Fruit fly (Drosophila melanogaster): ENCODE results near the gene myo.

The myo gene

DNA sequence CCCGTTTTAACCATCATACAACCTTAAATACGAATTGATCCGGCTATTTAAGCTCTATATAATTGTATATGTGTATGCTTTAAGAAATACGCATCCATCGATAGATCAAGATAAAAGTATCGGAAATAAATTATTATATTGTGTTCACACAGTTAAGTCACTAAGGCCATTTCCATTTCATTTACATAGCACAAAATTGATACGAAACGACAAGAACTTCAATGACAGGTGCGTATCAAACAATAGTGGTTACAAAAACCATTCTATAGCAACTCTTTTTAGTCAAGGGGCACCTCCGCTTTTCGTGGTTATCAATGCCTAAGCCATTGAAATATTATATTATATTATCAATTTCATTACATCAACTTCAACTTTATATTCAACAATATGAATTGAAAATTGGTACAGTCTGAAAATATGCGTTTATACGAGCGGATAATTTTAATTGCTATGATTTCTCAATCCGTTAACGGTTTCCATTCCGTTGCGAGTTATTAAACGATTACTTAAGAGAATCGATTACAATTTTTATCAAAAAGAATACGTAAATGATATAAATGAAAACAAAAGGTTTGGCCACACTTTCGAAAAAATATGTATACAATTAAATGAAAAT lies 32.7 kb downstream of the myo start, which contains the start of the genes CG46466 and Slip1 (continued):
- TF ChIP-seq Ets21C (GFP tag; optimal IDR thresholded peaks at IDR 0.05), result peak; percentile 22
- TF ChIP-seq Met (GFP tag; optimal IDR thresholded peaks at IDR 0.05), result peak; percentile 7
- peak; percentile 40 for TF ChIP-seq cyc (GFP tag; optimal IDR thresholded peaks at IDR 0.05)
- TF ChIP-seq fkh (GFP tag; optimal IDR thresholded peaks at IDR 0.05), result peak; percentile 29
- TF ChIP-seq CG1621 (tag; optimal IDR thresholded peaks at IDR 0.05), result no peak
- TF ChIP-seq CG6854 (GFP tag; optimal IDR thresholded peaks at IDR 0.05), result no peak
- TF ChIP-seq Eip93F (GFP tag; optimal IDR thresholded peaks at IDR 0.05), result no peak
- no peak for TF ChIP-seq CG34406 (GFP tag; optimal IDR thresholded peaks at IDR 0.05)
- TF ChIP-seq CG3919 (GFP tag; optimal IDR thresholded peaks at IDR 0.05), result no peak
- TF ChIP-seq CG9139 (GFP tag; optimal IDR thresholded peaks at IDR 0.05), result no peak
- peak in 1 of 2 experiments; percentile 52 for TF ChIP-seq ss (GFP tag; optimal IDR thresholded peaks at IDR 0.05)
- peak; percentile 11 for TF ChIP-seq lz (GFP tag; optimal IDR thresholded peaks at IDR 0.05)

dm6 chr4:662101-662500 lies 33.8 kb downstream of the myo start:
- no peak for TF ChIP-seq Gug (GFP tag; IDR thresholded peaks at IDR 0.05)
- TF ChIP-seq Blimp-1 (GFP tag; optimal IDR thresholded peaks at IDR 0.05), result no peak
- peak; percentile 6 for TF ChIP-seq fkh (GFP tag; optimal IDR thresholded peaks at IDR 0.05)

- TF ChIP-seq Eip78C (GFP tag), result peak; percentile 96
- no peak for TF ChIP-seq CG11294 (GFP tag; IDR thresholded peaks at IDR 0.05)
- peak; percentile 70 for TF ChIP-seq CG11902 (GFP tag; optimal IDR thresholded peaks at IDR 0.05)
- no peak for TF ChIP-seq Hr38 (GFP tag; optimal IDR thresholded peaks at IDR 0.05)
- peak; percentile 78 for TF ChIP-seq CG7368 (GFP tag; optimal IDR thresholded peaks at IDR 0.05)
- TF ChIP-seq CG32006 (GFP tag; optimal IDR thresholded peaks at IDR 0.05), result no peak
- TF ChIP-seq CG6808 (GFP tag; optimal IDR thresholded peaks at IDR 0.05), result peak; percentile 78
- no peak for TF ChIP-seq fd59A (GFP tag; optimal IDR thresholded peaks at IDR 0.05)
- TF ChIP-seq ss (GFP tag; optimal IDR thresholded peaks at IDR 0.05), result peak; percentile 59 to 79
- TF ChIP-seq pdm3 (GFP tag; optimal IDR thresholded peaks at IDR 0.05), result peak; percentile 89
- peak; percentile 29 for TF ChIP-seq CG1621 (tag; optimal IDR thresholded peaks at IDR 0.05)
- TF ChIP-seq CG16779 (tag; optimal IDR thresholded peaks at IDR 0.05), result no peak
- peak; percentile 87 for TF ChIP-seq topi (GFP tag; optimal IDR thresholded peaks at IDR 0.05)
- peak in 1 of 2 experiments; percentile 61 for TF ChIP-seq salr (GFP tag; optimal IDR thresholded peaks at IDR 0.05)
- TF ChIP-seq Lpt (GFP tag; optimal IDR thresholded peaks at IDR 0.05), result peak; percentile 66
- TF ChIP-seq CG15336 (GFP tag; IDR thresholded peaks at IDR 0.05), result no peak; the same call in 1 of the 2 replicates
- TF ChIP-seq CG8632 (GFP tag; optimal IDR thresholded peaks at IDR 0.05), result peak; percentile 84
- TF ChIP-seq vri (GFP tag; optimal IDR thresholded peaks at IDR 0.05), result peak; percentile 90
- peak; percentile 33 for TF ChIP-seq fd85E (GFP tag; optimal IDR thresholded peaks at IDR 0.05)
- no peak for TF ChIP-seq Gug (GFP tag; IDR thresholded peaks at IDR 0.05)
- peak; percentile 59 for TF ChIP-seq CG6854 (GFP tag; optimal IDR thresholded peaks at IDR 0.05)
- TF ChIP-seq Sox14 (GFP tag; optimal IDR thresholded peaks at IDR 0.05), result peak; percentile 90
- TF ChIP-seq lz (GFP tag; optimal IDR thresholded peaks at IDR 0.05), result peak; percentile 84
- peak; percentile 82 for TF ChIP-seq Sox102F (GFP tag; optimal IDR thresholded peaks at IDR 0.05)
- TF ChIP-seq Hr39 (GFP tag; optimal IDR thresholded peaks at IDR 0.05), result peak; percentile 83
- peak; percentile 4 for TF ChIP-seq CG10669 (GFP tag; optimal IDR thresholded peaks at IDR 0.05)
- peak; percentile 67 for TF ChIP-seq Sox15 (GFP tag; optimal IDR thresholded peaks at IDR 0.05)
- peak; percentile 77 for TF ChIP-seq CG8319 (GFP tag; optimal IDR thresholded peaks at IDR 0.05)
- peak; percentile 85 for TF ChIP-seq acj6 (GFP tag; optimal IDR thresholded peaks at IDR 0.05)
- peak; percentile 70 for TF ChIP-seq Ets21C (GFP tag; optimal IDR thresholded peaks at IDR 0.05)
- no peak for TF ChIP-seq spab (GFP tag; optimal IDR thresholded peaks at IDR 0.05)
- peak; percentile 91 for TF ChIP-seq esn (GFP tag; optimal IDR thresholded peaks at IDR 0.05)
- peak; percentile 56 for TF ChIP-seq dsx (GFP tag; optimal IDR thresholded peaks at IDR 0.05; ENCODE audit: poor library complexity, severe bottlenecking)
- peak; percentile 85 for TF ChIP-seq OdsH (GFP tag; optimal IDR thresholded peaks at IDR 0.05)
- no peak for TF ChIP-seq CG8119 (GFP tag; IDR thresholded peaks at IDR 0.05)
- peak; percentile 83 for TF ChIP-seq Smox (GFP tag; optimal IDR thresholded peaks at IDR 0.05)
Observed at dm6 chr4:659884-660846, 35.7 kb downstream of the myo start, which contains the start of gene gw. gw (minus strand) TSS chr4:660608.

All from whole organism, prepupa.